Fruit fly (Drosophila melanogaster) whole organism, embryonic: ENCODE measurements around the gene tHMG1.
A peak's percentile ranks its signal among the peaks of the same experiment; 100 is the strongest.

ENCODE experiments used
- Aef1 ChIP-seq: fragments of 200-800 bp; sonication (Bioruptor generic); IDR thresholded peaks from 3 replicates; pipeline ENCODE4 v1.3.6; 2022; ENCODE audit warnings: missing biosample characterization, missing genetic modification characterization
- C15 ChIP-seq: fragments of 200-800 bp; sonication (Bioruptor generic); IDR thresholded peaks from 3 replicates; pipeline ENCODE4 v1.3.6; 2022; ENCODE audit warnings: missing biosample characterization, missing genetic modification characterization
- CG11093 ChIP-seq: fragments of 200-800 bp; sonication (Bioruptor generic); IDR thresholded peaks from 3 replicates; pipeline ENCODE4 v1.3.6; 2022; ENCODE audit warnings: missing biosample characterization, missing genetic modification characterization
- CG12391 ChIP-seq: fragments of 200-800 bp; sonication (Bioruptor generic); optimal IDR thresholded peaks from 3 replicates; lab custom pipeline; 2018; ENCODE audit warnings: missing biosample characterization, mild to moderate bottlenecking, missing genetic modification characterization, moderate library complexity
- CG12744 ChIP-seq: fragments of 200-800 bp; sonication (Bioruptor generic); optimal IDR thresholded peaks from 2 replicates; lab custom pipeline; 2016; ENCODE audit warnings: missing biosample characterization, missing genetic modification characterization
- CG12769 ChIP-seq: fragments of 200-800 bp; sonication (Bioruptor generic); optimal IDR thresholded peaks from 2 replicates; lab custom pipeline; 2019; ENCODE audit warnings: missing biosample characterization, mild to moderate bottlenecking, missing genetic modification characterization, moderate library complexity
- CG14710 ChIP-seq: fragments of 200-800 bp; sonication (Bioruptor generic); optimal IDR thresholded peaks from 3 replicates; lab custom pipeline; 2019; ENCODE audit warnings: missing biosample characterization, mild to moderate bottlenecking, missing genetic modification characterization, moderate library complexity
- CG15479 ChIP-seq: fragments of 200-800 bp; sonication (Bioruptor generic); optimal IDR thresholded peaks from 3 replicates; lab custom pipeline; 2019; ENCODE audit warnings: missing biosample characterization, mild to moderate bottlenecking, missing genetic modification characterization, moderate library complexity
- CG2116 ChIP-seq: fragments of 200-800 bp; sonication (Bioruptor generic); optimal IDR thresholded peaks from 3 replicates; lab custom pipeline; 2018; ENCODE audit warnings: missing biosample characterization, mild to moderate bottlenecking, missing genetic modification characterization
- CG2875 ChIP-seq: fragments of 200-800 bp; sonication (Bioruptor generic); optimal IDR thresholded peaks from 2 replicates; lab custom pipeline; 2017; ENCODE audit warnings: missing biosample characterization, mild to moderate bottlenecking, missing genetic modification characterization, missing genetic modification reagents
- CG4707 ChIP-seq: fragments of 200-800 bp; sonication (Bioruptor generic); optimal IDR thresholded peaks from 2 replicates; lab custom pipeline; 2018; ENCODE audit warnings: missing biosample characterization, mild to moderate bottlenecking, missing genetic modification characterization, moderate library complexity
- CG6689 ChIP-seq: fragments of 200-800 bp; sonication (Bioruptor generic); IDR thresholded peaks from 2 replicates; pipeline ENCODE4 v1.3.6; 2022; ENCODE audit warnings: missing biosample characterization, missing genetic modification characterization
- CG6813 ChIP-seq: fragments of 200-800 bp; sonication (Bioruptor generic); optimal IDR thresholded peaks from 2 replicates; lab custom pipeline; 2017; ENCODE audit warnings: missing biosample characterization, missing genetic modification characterization, mild to moderate bottlenecking, moderate library complexity, missing genetic modification reagents
- CG7928 ChIP-seq: fragments of 200-800 bp; sonication (Bioruptor generic); optimal IDR thresholded peaks from 2 replicates; lab custom pipeline; 2017; ENCODE audit warnings: missing biosample characterization, mild to moderate bottlenecking, missing genetic modification characterization
- Camta ChIP-seq: fragments of 200-800 bp; sonication (Bioruptor generic); optimal IDR thresholded peaks from 2 replicates; lab custom pipeline; 2016; ENCODE audit warnings: missing biosample characterization, missing genetic modification characterization
- CkIIα-i1 ChIP-seq: fragments of 200-800 bp; sonication (Bioruptor generic); IDR thresholded peaks from 2 replicates; pipeline ENCODE4 v1.3.6; 2022; ENCODE audit warnings: missing biosample characterization, missing genetic modification characterization
- Dbx ChIP-seq: fragments of 200-800 bp; sonication (Bioruptor generic); IDR thresholded peaks from 3 replicates; pipeline ENCODE4 v1.3.6; 2022; ENCODE audit warnings: missing biosample characterization, missing genetic modification characterization
- Dip2 ChIP-seq: fragments of 200-800 bp; sonication (Bioruptor generic); IDR thresholded peaks from 2 replicates; pipeline ENCODE4 v1.3.6; 2022; ENCODE audit warnings: missing biosample characterization, missing genetic modification characterization
- Doc3 ChIP-seq: fragments of 200-800 bp; sonication (Bioruptor generic); IDR thresholded peaks from 3 replicates; pipeline ENCODE4 v1.3.6; 2022; ENCODE audit warnings: missing biosample characterization, missing genetic modification characterization; ENCODE audit not compliant: partially characterized antibody
- HLHmδ ChIP-seq: fragments of 200-800 bp; sonication (Bioruptor generic); optimal IDR thresholded peaks from 2 replicates; lab custom pipeline; 2018; ENCODE audit warnings: missing biosample characterization, mild to moderate bottlenecking, missing genetic modification characterization, moderate library complexity
- HmgZ ChIP-seq: fragments of 200-800 bp; sonication (Bioruptor generic); optimal IDR thresholded peaks from 2 replicates; lab custom pipeline; 2018; ENCODE audit warnings: missing biosample characterization, mild to moderate bottlenecking, missing genetic modification characterization
- Hmx ChIP-seq: fragments of 200-800 bp; sonication (Bioruptor generic); optimal IDR thresholded peaks from 2 replicates; lab custom pipeline; 2016; ENCODE audit warnings: missing biosample characterization, missing genetic modification characterization
- NC2α ChIP-seq: fragments of 200-800 bp; sonication (Bioruptor generic); optimal IDR thresholded peaks from 2 replicates; lab custom pipeline; 2016; ENCODE audit warnings: missing biosample characterization, missing genetic modification characterization
- PHDP ChIP-seq: fragments of 200-800 bp; sonication (Bioruptor generic); optimal IDR thresholded peaks from 3 replicates; lab custom pipeline; 2018; ENCODE audit warnings: missing biosample characterization, mild to moderate bottlenecking, missing genetic modification characterization, moderate library complexity
- Pdp1 ChIP-seq, 2 experiments: fragments of 200-800 bp; sonication (Bioruptor generic); optimal IDR thresholded peaks; 3 replicates each; lab custom pipeline; 2016; ENCODE audit warnings: missing biosample characterization in 2 of 2, missing genetic modification characterization in 2 of 2, mild to moderate bottlenecking in 1 of 2, moderate library complexity in 1 of 2
- Poxn ChIP-seq: fragments of 200-800 bp; sonication (Bioruptor generic); IDR thresholded peaks from 2 replicates; pipeline ENCODE4 v1.3.6; 2022; ENCODE audit warnings: missing biosample characterization, missing genetic modification characterization
- Scr ChIP-seq: fragments of 200-800 bp; sonication (Bioruptor generic); IDR thresholded peaks from 2 replicates; pipeline ENCODE4 v1.3.6; 2022; ENCODE audit warnings: missing biosample characterization, missing genetic modification characterization; ENCODE audit not compliant: partially characterized antibody
- Sry-δ ChIP-seq: fragments of 200-800 bp; sonication (Bioruptor generic); optimal IDR thresholded peaks from 2 replicates; lab custom pipeline; 2016; ENCODE audit warnings: missing biosample characterization, missing genetic modification characterization
- TFAM ChIP-seq: fragments of 200-800 bp; sonication (Bioruptor generic); optimal IDR thresholded peaks from 2 replicates; lab custom pipeline; 2017; ENCODE audit warnings: missing biosample characterization, missing genetic modification characterization, inconsistent platforms
- al ChIP-seq: fragments of 200-800 bp; sonication (Bioruptor generic); IDR thresholded peaks from 2 replicates; pipeline ENCODE4 v1.3.6; 2022; ENCODE audit warnings: missing biosample characterization, missing genetic modification characterization
- bab2 ChIP-seq: fragments of 200-800 bp; sonication (Bioruptor generic); optimal IDR thresholded peaks from 2 replicates; lab custom pipeline; 2016; ENCODE audit warnings: missing biosample characterization, missing genetic modification characterization
- bsh ChIP-seq, 2 experiments: fragments of 200-800 bp; sonication (Bioruptor generic); optimal IDR thresholded peaks; 2 replicates each; lab custom pipeline; 2017 to 2018; ENCODE audit warnings: mild to moderate bottlenecking in 2 of 2, missing biosample characterization in 2 of 2, missing genetic modification characterization in 2 of 2, moderate library complexity in 1 of 2
- btn ChIP-seq: fragments of 200-800 bp; sonication (Bioruptor generic); optimal IDR thresholded peaks from 2 replicates; lab custom pipeline; 2016; ENCODE audit warnings: missing biosample characterization, missing genetic modification characterization
- caup ChIP-seq: fragments of 200-800 bp; sonication (Bioruptor generic); optimal IDR thresholded peaks from 3 replicates; lab custom pipeline; 2017; ENCODE audit warnings: missing biosample characterization, mild to moderate bottlenecking, missing genetic modification characterization, moderate library complexity; ENCODE audit not compliant: severe bottlenecking
- ci ChIP-seq: fragments of 200-800 bp; sonication (Bioruptor generic); IDR thresholded peaks from 3 replicates; pipeline ENCODE4 v1.3.6; 2022; ENCODE audit warnings: missing biosample characterization, missing genetic modification characterization
- da ChIP-seq: fragments of 200-800 bp; sonication (Bioruptor generic); optimal IDR thresholded peaks from 2 replicates; lab custom pipeline; 2016; ENCODE audit warnings: missing biosample characterization, missing genetic modification characterization
- danr ChIP-seq: fragments of 200-800 bp; sonication (Bioruptor generic); IDR thresholded peaks from 2 replicates; pipeline ENCODE4 v1.3.6; 2022; ENCODE audit warnings: missing biosample characterization, missing genetic modification characterization
- dpn ChIP-seq, 2 experiments: fragments of 200-800 bp; sonication (Bioruptor generic); optimal IDR thresholded peaks; 3 replicates each; lab custom pipeline; 2016; ENCODE audit warnings: missing biosample characterization in 2 of 2, missing genetic modification characterization in 2 of 2
- en ChIP-seq: fragments of 200-800 bp; sonication (Bioruptor generic); optimal IDR thresholded peaks from 2 replicates; lab custom pipeline; 2016; ENCODE audit warnings: missing biosample characterization, missing genetic modification characterization
- exex ChIP-seq: fragments of 200-800 bp; sonication (Bioruptor generic); optimal IDR thresholded peaks from 4 replicates; lab custom pipeline; 2018; ENCODE audit warnings: missing biosample characterization, mild to moderate bottlenecking, missing genetic modification characterization, moderate library complexity
- gsb ChIP-seq: fragments of 200-800 bp; sonication (Bioruptor generic); IDR thresholded peaks from 2 replicates; pipeline ENCODE4 v1.3.6; 2022; ENCODE audit warnings: missing biosample characterization, missing genetic modification characterization
- hkb ChIP-seq, 2 experiments: fragments of 200-800 bp in 1 of 2; fragments of >200 bp in 1 of 2; sonication (Bioruptor generic) in 1 of 2; IDR thresholded peaks in 1 of 2; optimal IDR thresholded peaks in 1 of 2; 2 replicates each; pipeline versions ENCODE4 v1.3.6 to Lab custom; 2017 to 2022; ENCODE audit warnings: missing biosample characterization in 1 of 2, missing genetic modification characterization in 1 of 2
- kni ChIP-seq: fragments of 200-800 bp; sonication (Bioruptor generic); optimal IDR thresholded peaks from 3 replicates; lab custom pipeline; 2017; ENCODE audit warnings: mild to moderate bottlenecking, missing biosample characterization, missing genetic modification reagents, missing genetic modification characterization
- mld ChIP-seq: fragments of 200-800 bp; sonication (Bioruptor generic); IDR thresholded peaks from 3 replicates; pipeline ENCODE4 v1.3.6; 2022; ENCODE audit warnings: missing biosample characterization, missing genetic modification characterization; ENCODE audit not compliant: partially characterized antibody
- pros ChIP-seq: fragments of 200-800 bp; sonication (Bioruptor generic); optimal IDR thresholded peaks from 3 replicates; lab custom pipeline; 2019; ENCODE audit warnings: missing biosample characterization, mild to moderate bottlenecking, missing genetic modification characterization, moderate library complexity
- sens-2 ChIP-seq: fragments of 200-800 bp; sonication (Bioruptor generic); IDR thresholded peaks from 2 replicates; pipeline ENCODE4 v1.3.6; 2022; ENCODE audit warnings: missing biosample characterization, missing genetic modification characterization
- sisA ChIP-seq: fragments of 200-800 bp; sonication (Bioruptor generic); IDR thresholded peaks from 2 replicates; pipeline ENCODE4 v1.3.6; 2022; ENCODE audit warnings: missing biosample characterization, missing genetic modification characterization
- slbo ChIP-seq: fragments of 200-800 bp; sonication (Bioruptor generic); IDR thresholded peaks from 2 replicates; pipeline ENCODE4 v1.3.6; 2022; ENCODE audit warnings: missing biosample characterization, missing genetic modification characterization
- sug ChIP-seq: fragments of 200-800 bp; optimal IDR thresholded peaks from 2 replicates; lab custom pipeline; 2019; ENCODE audit warnings: missing biosample characterization, mild to moderate bottlenecking, missing genetic modification characterization, moderate library complexity

Gene tHMG1

DNA sequence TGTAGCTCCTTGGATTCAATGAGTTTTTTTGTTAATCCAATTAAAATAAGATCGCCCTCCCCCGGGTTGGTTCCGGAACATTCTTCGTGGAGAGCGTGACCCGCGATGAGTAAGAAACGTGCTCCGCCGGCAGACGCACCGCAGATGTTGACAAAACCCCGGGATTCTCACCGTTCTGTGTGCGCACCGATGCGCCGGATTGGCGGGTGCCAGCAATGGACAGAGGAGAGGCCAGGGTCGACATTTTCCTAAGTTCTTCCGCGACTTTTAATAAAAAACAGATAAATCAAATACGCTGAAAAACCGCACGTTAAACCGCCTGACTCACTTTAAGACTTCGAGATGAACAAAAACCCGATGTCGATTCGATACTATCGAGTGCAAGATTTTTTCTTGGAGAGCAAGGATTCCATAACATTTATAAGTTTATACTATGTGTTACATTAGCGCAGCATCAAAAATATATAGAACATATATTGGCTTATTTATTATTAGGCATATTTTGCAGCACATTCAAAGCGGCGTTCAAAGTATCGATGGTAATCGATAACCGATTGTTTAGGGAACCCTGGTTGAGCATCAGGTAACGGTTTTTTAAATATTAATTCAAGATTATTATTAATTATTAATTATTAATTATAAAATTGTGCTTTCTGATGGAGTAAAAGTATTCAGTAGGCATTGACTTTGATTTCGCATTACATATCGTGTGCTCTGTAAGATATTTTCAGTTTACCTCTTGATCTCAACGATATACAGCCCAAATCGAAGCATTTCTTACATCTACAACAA lies at the start of gene tHMG1, which contains the start of gene CCT1 (continued):
- TF ChIP-seq caup (GFP tag; lab: Kevin White, UChicago) (no peak), Hmx (GFP tag; lab: Kevin White, UChicago) (no peak), HmgZ (tag; lab: Kevin White, UChicago) (no peak), da (no peak), Poxn (GFP tag; lab: Robert Waterston, UW) (no peak), gsb (no peak), CG12391 (tag; lab: Kevin White, UChicago) (peak; percentile 28), CG6689 (GFP tag; lab: Robert Waterston, UW) (no peak), sug (peak; percentile 19), mld (GFP tag; lab: Robert Waterston, UW) (peak; percentile 91; the same call in 2 of the 3 replicates), Doc3 (GFP tag; lab: Robert Waterston, UW) (peak; percentile 98), Dip2 (GFP tag; lab: Robert Waterston, UW) (no peak), PHDP (tag; lab: Kevin White, UChicago) (peak; percentile 14), Dbx (GFP tag; lab: Robert Waterston, UW) (no peak), CG2116 (GFP tag; lab: Kevin White, UChicago) (peak; percentile 91), Scr (peak; percentile 97), CG14710 (tag; lab: Kevin White, UChicago) (peak; percentile 67), CG2875 (GFP tag; lab: Kevin White, UChicago) (no peak), btn (no peak), pros (GFP tag; lab: Kevin White, UChicago) (no peak), bab2 (GFP tag; lab: Kevin White, UChicago) (no peak), slbo (GFP tag; lab: Robert Waterston, UW) (no peak), hkb (optimal IDR thresholded peaks at IDR 0.05; lab: Kevin White, UChicago) (no peak), hkb (GFP tag; IDR thresholded peaks at IDR 0.05; lab: Robert Waterston, UW) (no peak), en (GFP tag; lab: Kevin White, UChicago) (no peak), CG4707 (GFP tag; lab: Kevin White, UChicago) (no peak), sisA (GFP tag; lab: Robert Waterston, UW) (no peak), danr (no peak), Pdp1 (GFP tag; optimal IDR thresholded peaks at IDR 0.05; lab: Kevin White, UChicago) (no peak), NC2α (GFP tag; lab: Kevin White, UChicago) (no peak), Aef1 (GFP tag; lab: Robert Waterston, UW) (no peak), Camta (no peak), HLHmδ (GFP tag; lab: Kevin White, UChicago) (no peak), CG7928 (GFP tag; lab: Kevin White, UChicago) (peak; percentile 93), CG15479 (no peak), CG12769 (tag; lab: Kevin White, UChicago) (peak; percentile 1), CkIIα-i1 (GFP tag; lab: Robert Waterston, UW) (no peak), exex (tag; lab: Kevin White, UChicago) (no peak), dpn (GFP tag; optimal IDR thresholded peaks at IDR 0.05; lab: Kevin White, UChicago) (peak in 1 of 2 experiments; percentile 1), TFAM (GFP tag; lab: Kevin White, UChicago) (no peak), C15 (no peak), sens-2 (GFP tag; lab: Robert Waterston, UW) (no peak), Sry-δ (GFP tag; lab: Kevin White, UChicago) (peak; percentile 87), ci (GFP tag; lab: Robert Waterston, UW) (no peak), CG6813 (GFP tag; lab: Kevin White, UChicago) (no peak), al (GFP tag; lab: Robert Waterston, UW) (no peak), CG12744 (GFP tag; lab: Kevin White, UChicago) (no peak), kni (GFP tag; lab: Kevin White, UChicago) (no peak), CG11093 (no peak), bsh (GFP tag; optimal IDR thresholded peaks at IDR 0.05; lab: Kevin White, UChicago) (no peak)
